Worm (Caenorhabditis elegans) whole organism, L4/young adult: ENCODE results near the gene tin-10.

Experiments
- dao-5 ChIP-seq: sonication (generic microtip); optimal IDR thresholded peaks from 2 replicates; lab custom pipeline; 2016; ENCODE audit warnings: missing genotype, missing genetic modification characterization, moderate library complexity, missing compliant biosample characterization
- him-1 ChIP-seq: sonication (generic microtip); optimal IDR thresholded peaks from 2 replicates; lab custom pipeline; 2016; ENCODE audit warnings: missing genotype, missing genetic modification reagents, missing genetic modification characterization, missing compliant biosample characterization

- TF ChIP-seq him-1 (tag; lab: Kevin White, UChicago): no peak
- TF ChIP-seq dao-5 (tag; lab: Kevin White, UChicago): no peak
These were observed 36.0 kb downstream of the tin-10 start for ce11 chrIII:11466420-11467188.
